Worm (Caenorhabditis elegans) whole organism, midembryonic: Measurements from ENCODE around the gene H40L08.8.
A peak's percentile ranks its signal among the peaks of the same experiment; 100 is the strongest.

ENCODE experiments used
- T22C8.4 ChIP-seq: fragments of 200-800 bp; sonication (Bioruptor generic); IDR thresholded peaks from 2 replicates; pipeline ENCODE4 v1.3.6; 2022; ENCODE audit warnings: missing genetic modification characterization, missing compliant biosample characterization
- cog-1 ChIP-seq: sonication (generic microtip); optimal IDR thresholded peaks from 2 replicates; lab custom pipeline; 2016; ENCODE audit warnings: missing genetic modification characterization, missing compliant biosample characterization
- flt-1 ChIP-seq: fragments of 200-800 bp; sonication (Bioruptor generic); IDR thresholded peaks from 2 replicates; pipeline ENCODE4 v1.3.6; 2022; ENCODE audit warnings: missing genetic modification characterization, missing compliant biosample characterization
- klf-2 ChIP-seq: fragments of 200-800 bp; sonication (Bioruptor generic); conservative IDR thresholded peaks from 2 replicates; pipeline ENCODE4 v1.3.6; 2022; ENCODE audit warnings: missing genetic modification reagents, missing genetic modification characterization, missing compliant biosample characterization
- med-1 ChIP-seq: sonication (generic microtip); optimal IDR thresholded peaks from 2 replicates; lab custom pipeline; 2017; ENCODE audit warnings: missing genetic modification characterization, mild to moderate bottlenecking, missing compliant biosample characterization, antibody characterized with exemption, missing genetic modification reagents; ENCODE audit not compliant: insufficient read depth
- ref-1 ChIP-seq: fragments of 200-800 bp; sonication (Bioruptor generic); conservative IDR thresholded peaks from 2 replicates; pipeline ENCODE4 v1.3.6; 2022; ENCODE audit warnings: missing genetic modification reagents, missing genetic modification characterization, missing compliant biosample characterization
- tab-1 ChIP-seq: fragments of 200-800 bp; sonication (Bioruptor generic); IDR thresholded peaks from 2 replicates; pipeline ENCODE4 v1.3.6; 2022; ENCODE audit warnings: missing genetic modification characterization, missing compliant biosample characterization
- ztf-23 ChIP-seq: fragments of 200-800 bp; sonication (Bioruptor generic); IDR thresholded peaks from 2 replicates; pipeline ENCODE4 v1.3.6; 2022; ENCODE audit warnings: missing genetic modification reagents, missing genetic modification characterization, missing compliant biosample characterization
- ztf-29 ChIP-seq: fragments of 200-800 bp; sonication (Bioruptor generic); IDR thresholded peaks from 2 replicates; pipeline ENCODE4 v1.3.6; 2022; ENCODE audit warnings: missing genetic modification reagents, missing genetic modification characterization, missing compliant biosample characterization

The H40L08.8 gene

ce11 chrX:15041340-15041739 is 36.1 kb downstream of the H40L08.8 start:
- no peak for TF ChIP-seq klf-2 (GFP tag; lab: Robert Waterston, UW)
- TF ChIP-seq med-1: no peak
- TF ChIP-seq ztf-29 (GFP tag; lab: Robert Waterston, UW): no peak
- TF ChIP-seq T22C8.4 (GFP tag; lab: Robert Waterston, UW): no peak
- TF ChIP-seq cog-1: no peak
- no peak for TF ChIP-seq ref-1
- TF ChIP-seq tab-1: no peak
- no peak for TF ChIP-seq ztf-23
- no peak for TF ChIP-seq flt-1 (GFP tag; lab: Robert Waterston, UW)

ce11 chrX:15040552-15041080 is 36.8 kb downstream of the H40L08.8 start, which contains the start of gene C18B12.4:
Gene C18B12.4 (minus strand): TSS chrX:15040602.
- TF ChIP-seq ztf-29 (GFP tag; lab: Robert Waterston, UW): 0 out of 2 replicates have a peak, but pooled peaks have one; percentile 50
- TF ChIP-seq flt-1 (GFP tag; lab: Robert Waterston, UW): peak; percentile 80
- no peak for TF ChIP-seq ref-1
- TF ChIP-seq cog-1: peak; percentile 90
- TF ChIP-seq med-1: no peak
- TF ChIP-seq tab-1: peak; percentile 50; the same call in 1 of the 2 replicates

- TF ChIP-seq tab-1 (no peak), med-1 (no peak)
Measured at ce11 chrX:15039696-15040212, 37.7 kb downstream of the H40L08.8 start.

DNA sequence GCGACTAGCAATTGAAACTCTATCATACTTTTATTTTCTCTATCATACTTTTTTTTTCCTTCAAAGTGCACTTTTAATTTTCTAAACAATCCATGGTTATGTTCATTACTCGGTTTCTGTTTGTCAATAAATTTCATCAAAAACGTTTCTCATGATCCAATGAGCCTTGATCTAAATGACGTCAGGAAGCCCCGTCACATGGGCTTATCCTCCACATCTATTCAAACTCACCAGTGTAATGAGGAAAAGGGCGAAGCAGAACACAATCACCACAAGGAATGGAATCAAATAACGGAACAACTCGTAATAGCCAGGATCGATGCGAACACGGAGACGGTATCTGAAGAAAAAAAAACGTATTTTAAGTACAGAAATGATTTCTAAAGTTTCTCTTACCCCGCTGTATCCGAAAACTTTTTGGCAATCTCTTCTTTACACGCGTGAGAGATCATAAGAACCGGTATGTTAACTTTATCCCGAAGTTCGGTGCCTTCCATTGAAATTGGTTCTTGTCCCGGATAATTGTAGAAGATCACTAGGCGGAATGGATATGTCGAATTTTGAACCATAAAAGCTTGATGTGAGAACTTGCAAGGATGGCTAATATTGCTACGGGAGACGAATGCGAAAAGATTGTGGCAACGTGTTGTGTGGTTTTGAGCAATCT is 38.3 kb downstream of the H40L08.8 start:
- no peak for TF ChIP-seq ref-1
- no peak for TF ChIP-seq ztf-23
- no peak for TF ChIP-seq flt-1 (GFP tag; lab: Robert Waterston, UW)
- no peak for TF ChIP-seq med-1
- no peak for TF ChIP-seq ztf-29 (GFP tag; lab: Robert Waterston, UW)
- TF ChIP-seq tab-1: no peak
- TF ChIP-seq klf-2 (GFP tag; lab: Robert Waterston, UW): no peak
- TF ChIP-seq T22C8.4 (GFP tag; lab: Robert Waterston, UW): no peak
- TF ChIP-seq cog-1: no peak

ce11 chrX:15036287-15036686 is 41.1 kb downstream of the H40L08.8 start:
- TF ChIP-seq ztf-23 (no peak), tab-1 (no peak), med-1 (no peak), klf-2 (GFP tag; lab: Robert Waterston, UW) (no peak), T22C8.4 (GFP tag; lab: Robert Waterston, UW) (no peak), flt-1 (GFP tag; lab: Robert Waterston, UW) (no peak), ref-1 (no peak), cog-1 (no peak), ztf-29 (GFP tag; lab: Robert Waterston, UW) (no peak)

DNA sequence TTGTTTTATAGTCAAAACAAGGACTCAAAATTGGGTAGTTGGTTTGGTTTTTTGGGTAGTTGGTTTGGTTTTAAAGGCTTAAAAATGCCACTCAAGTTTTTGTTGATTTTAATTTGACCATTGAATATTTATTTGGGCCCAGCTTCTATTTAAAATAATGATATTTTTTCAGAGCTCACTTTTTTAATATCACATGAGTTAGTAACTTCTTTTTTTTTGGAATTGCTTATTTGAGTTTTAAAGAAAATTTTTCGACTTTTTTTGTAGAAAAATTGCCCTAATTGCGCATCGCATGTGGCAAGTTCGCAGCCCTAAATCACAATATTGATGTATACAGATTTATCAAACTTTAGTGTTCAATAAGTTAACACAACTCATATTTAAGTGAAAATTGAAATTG is 41.7 kb downstream of the H40L08.8 start:
- TF ChIP-seq klf-2 (GFP tag; lab: Robert Waterston, UW) (no peak), T22C8.4 (GFP tag; lab: Robert Waterston, UW) (no peak), tab-1 (no peak), flt-1 (GFP tag; lab: Robert Waterston, UW) (no peak)

ce11 chrX:15034787-15035186 is 42.6 kb downstream of the H40L08.8 start, which contains the start of gene dsc-1:
Gene dsc-1 (minus strand): TSS chrX:15034832.
- TF ChIP-seq flt-1 (GFP tag; lab: Robert Waterston, UW) (no peak), klf-2 (GFP tag; lab: Robert Waterston, UW) (no peak), cog-1 (no peak), ztf-29 (GFP tag; lab: Robert Waterston, UW) (no peak), ztf-23 (no peak), med-1 (no peak), tab-1 (no peak), T22C8.4 (GFP tag; lab: Robert Waterston, UW) (no peak), ref-1 (no peak)

- no peak for TF ChIP-seq cog-1
- no peak for TF ChIP-seq ref-1
- TF ChIP-seq tab-1: no peak
- TF ChIP-seq T22C8.4 (GFP tag; lab: Robert Waterston, UW): no peak
- TF ChIP-seq ztf-29 (GFP tag; lab: Robert Waterston, UW): no peak
Measured at ce11 chrX:15027997-15028396, 49.4 kb downstream of the H40L08.8 start.
